Worm (Caenorhabditis elegans) whole organism, L2 larva: ENCODE data around the gene ZK262.8.
"Not testable (repeated sequence)": the region's sequence is repeated elsewhere in the genome, so short reads cannot be mapped to it uniquely, and the experiment has no call there.

Experiments
- C34F6.9 ChIP-seq: fragments of 150-350 bp; optimal IDR thresholded peaks from 2 replicates; lab custom pipeline; 2014; ENCODE audit warnings: missing biosample characterization, missing genetic modification characterization
- F13H6.1 ChIP-seq: sonication (generic microtip); optimal IDR thresholded peaks from 2 replicates; lab custom pipeline; 2016; ENCODE audit warnings: missing genetic modification characterization, missing compliant biosample characterization
- R02D3.7 ChIP-seq: fragments of 150-350 bp; optimal IDR thresholded peaks from 2 replicates; lab custom pipeline; 2014; ENCODE audit warnings: missing biosample characterization, missing genetic modification characterization
- Y55F3AM.14 ChIP-seq: fragments of 200-800 bp; sonication (Bioruptor generic); optimal IDR thresholded peaks from 2 replicates; lab custom pipeline; 2018; ENCODE audit warnings: mild to moderate bottlenecking, missing genetic modification characterization, missing compliant biosample characterization
- ZK546.5 ChIP-seq: sonication (generic microtip); optimal IDR thresholded peaks from 2 replicates; lab custom pipeline; 2017; ENCODE audit warnings: missing biosample characterization, missing genetic modification characterization
- alr-1 ChIP-seq: fragments of 150-350 bp; optimal IDR thresholded peaks from 2 replicates; lab custom pipeline; 2014; ENCODE audit warnings: missing biosample characterization, missing genetic modification characterization
- aly-2 ChIP-seq: fragments of 150-350 bp; optimal IDR thresholded peaks from 2 replicates; lab custom pipeline; 2014; ENCODE audit warnings: missing biosample characterization, missing genetic modification characterization
- ama-1 ChIP-seq: fragments of 150-350 bp; optimal IDR thresholded peaks from 2 replicates; lab custom pipeline; 2018; ENCODE audit warnings: inconsistent platforms
- blmp-1 ChIP-seq: sonication (generic microtip); optimal IDR thresholded peaks from 2 replicates; lab custom pipeline; 2017; ENCODE audit warnings: missing genetic modification characterization, mild to moderate bottlenecking, missing compliant biosample characterization, antibody characterized with exemption, moderate library complexity; ENCODE audit not compliant: insufficient read depth
- ceh-82 ChIP-seq: fragments of 150-350 bp; optimal IDR thresholded peaks from 2 replicates; lab custom pipeline; 2014; ENCODE audit warnings: missing biosample characterization, missing genetic modification characterization
- crh-2 ChIP-seq: sonication (generic microtip); optimal IDR thresholded peaks from 2 replicates; lab custom pipeline; 2017; ENCODE audit warnings: missing biosample characterization, missing genetic modification characterization
- dmd-4 ChIP-seq: sonication (generic microtip); optimal IDR thresholded peaks from 2 replicates; lab custom pipeline; 2017; ENCODE audit warnings: missing biosample characterization, missing genetic modification characterization
- elt-1 ChIP-seq: fragments of 150-350 bp; optimal IDR thresholded peaks from 2 replicates; lab custom pipeline; 2014; ENCODE audit warnings: missing biosample characterization, missing genetic modification characterization
- fos-1 ChIP-seq: fragments of 150-350 bp; optimal IDR thresholded peaks from 2 replicates; lab custom pipeline; 2014; ENCODE audit warnings: missing biosample characterization, missing genetic modification characterization
- gmeb-1 ChIP-seq: fragments of 150-350 bp; optimal IDR thresholded peaks from 2 replicates; lab custom pipeline; 2014; ENCODE audit warnings: missing biosample characterization, missing genetic modification characterization
- lin-13 ChIP-seq: fragments of 150-350 bp; optimal IDR thresholded peaks from 2 replicates; lab custom pipeline; 2014; ENCODE audit warnings: missing biosample characterization, missing genetic modification reagents, missing genetic modification characterization
- lin-39 ChIP-seq: fragments of 150-350 bp; optimal IDR thresholded peaks from 2 replicates; lab custom pipeline; 2014; ENCODE audit warnings: missing biosample characterization, missing genetic modification reagents, missing genetic modification characterization
- lsy-2 ChIP-seq, 2 experiments: fragments of 150-350 bp in 1 of 2; sonication (generic microtip) in 1 of 2; optimal IDR thresholded peaks; 2 replicates each; lab custom pipeline; 2014 to 2017; ENCODE audit warnings: missing biosample characterization in 2 of 2, missing genetic modification characterization in 2 of 2
- mab-5 ChIP-seq: fragments of 150-350 bp; optimal IDR thresholded peaks from 2 replicates; lab custom pipeline; 2014; ENCODE audit warnings: missing biosample characterization, missing genetic modification characterization
- mbf-1 ChIP-seq: sonication (generic microtip); optimal IDR thresholded peaks from 2 replicates; lab custom pipeline; 2017; ENCODE audit warnings: missing biosample characterization, missing genetic modification characterization
- nhr-11 ChIP-seq: fragments of 150-350 bp; optimal IDR thresholded peaks from 2 replicates; lab custom pipeline; 2014; ENCODE audit warnings: missing biosample characterization, missing genetic modification characterization
- nhr-12 ChIP-seq: fragments of 150-350 bp; optimal IDR thresholded peaks from 2 replicates; lab custom pipeline; 2014; ENCODE audit warnings: missing biosample characterization, missing genetic modification characterization
- nhr-129 ChIP-seq: fragments of 150-350 bp; optimal IDR thresholded peaks from 2 replicates; lab custom pipeline; 2014; ENCODE audit warnings: missing biosample characterization, missing genetic modification characterization
- nhr-21 ChIP-seq: fragments of 150-350 bp; optimal IDR thresholded peaks from 2 replicates; lab custom pipeline; 2014; ENCODE audit warnings: missing biosample characterization, missing genetic modification characterization
- nhr-237 ChIP-seq: fragments of 150-350 bp; optimal IDR thresholded peaks from 2 replicates; lab custom pipeline; 2014; ENCODE audit warnings: missing biosample characterization, missing genetic modification characterization
- nhr-6 ChIP-seq: fragments of 150-350 bp; optimal IDR thresholded peaks from 2 replicates; lab custom pipeline; 2014; ENCODE audit warnings: missing biosample characterization, missing genetic modification characterization
- skn-1 ChIP-seq: sonication (generic microtip); optimal IDR thresholded peaks from 2 replicates; lab custom pipeline; 2017; ENCODE audit warnings: missing biosample characterization, missing genetic modification characterization
- sma-9 ChIP-seq, 2 experiments: fragments of 150-350 bp in 1 of 2; sonication (generic microtip) in 1 of 2; optimal IDR thresholded peaks; 2 replicates each; lab custom pipeline; 2014 to 2016; ENCODE audit warnings: missing genetic modification characterization in 2 of 2, mild to moderate bottlenecking in 1 of 2, missing biosample characterization in 1 of 2, missing compliant biosample characterization in 1 of 2, missing genetic modification reagents in 1 of 2, moderate library complexity in 1 of 2
- snpc-4 ChIP-seq: fragments of 150-350 bp; optimal IDR thresholded peaks from 2 replicates; lab custom pipeline; 2014; ENCODE audit warnings: missing biosample characterization, missing genetic modification characterization
- unc-39 ChIP-seq: fragments of 150-350 bp; optimal IDR thresholded peaks from 2 replicates; lab custom pipeline; 2014; ENCODE audit warnings: missing biosample characterization, missing genetic modification characterization
- unc-55 ChIP-seq: fragments of 150-350 bp; sonication (generic microtip); optimal IDR thresholded peaks from 3 replicates; lab custom pipeline; 2014; ENCODE audit warnings: missing biosample characterization, missing genetic modification reagents, missing genetic modification characterization
- zag-1 ChIP-seq: fragments of 150-350 bp; optimal IDR thresholded peaks from 2 replicates; lab custom pipeline; 2014; ENCODE audit warnings: missing biosample characterization, missing genetic modification characterization
- ztf-1 ChIP-seq: fragments of 200-800 bp; sonication (Bioruptor generic); conservative IDR thresholded peaks from 2 replicates; pipeline ENCODE4 v1.3.6; 2022; ENCODE audit warnings: missing genetic modification characterization, missing compliant biosample characterization
- ztf-11 ChIP-seq: sonication (generic microtip); optimal IDR thresholded peaks from 2 replicates; lab custom pipeline; 2017; ENCODE audit warnings: missing biosample characterization, missing genetic modification characterization
- ztf-4 ChIP-seq: fragments of 150-350 bp; optimal IDR thresholded peaks from 2 replicates; lab custom pipeline; 2014; ENCODE audit warnings: missing biosample characterization, missing genetic modification characterization

ZK262.8 gene

ce11 chrV:18430826-18431225, 7.4 kb upstream of the ZK262.8 start:
- TF ChIP-seq nhr-12 (tag; lab: Kevin White, UChicago) (no peak), lin-39 (no peak), ceh-82 (tag; lab: Kevin White, UChicago) (no peak), R02D3.7 (tag; lab: Kevin White, UChicago) (no peak), ZK546.5 (tag; lab: Kevin White, UChicago) (no peak), fos-1 (tag; lab: Kevin White, UChicago) (no peak), aly-2 (no peak)

ce11 chrV:18431450-18431849, 6.7 kb upstream of the ZK262.8 start, which contains the start of gene srw-82:
srw-82 (plus strand) TSS chrV:18431750.
- TF ChIP-seq zag-1: no peak
- TF ChIP-seq nhr-6 (tag; lab: Kevin White, UChicago): no peak
- TF ChIP-seq elt-1 (tag; lab: Kevin White, UChicago): no peak
- no peak for TF ChIP-seq Y55F3AM.14 (GFP tag; lab: Kevin White, UChicago)
- no peak for TF ChIP-seq unc-39 (tag; lab: Kevin White, UChicago)
- TF ChIP-seq lin-39: no peak
- no peak for TF ChIP-seq nhr-12 (tag; lab: Kevin White, UChicago)
- no peak for TF ChIP-seq nhr-237 (tag; lab: Kevin White, UChicago)
- TF ChIP-seq lin-13: no peak
- TF ChIP-seq ZK546.5 (tag; lab: Kevin White, UChicago): no peak

- no peak for TF ChIP-seq crh-2
- no peak for TF ChIP-seq lsy-2 (tag; optimal IDR thresholded peaks at IDR 0.05; lab: Kevin White, UChicago)
- no peak for TF ChIP-seq ztf-1 (GFP tag; lab: Robert Waterston, UW)
- TF ChIP-seq nhr-21 (tag; lab: Kevin White, UChicago): no peak
- no peak for TF ChIP-seq ZK546.5 (tag; lab: Kevin White, UChicago)
- no peak for TF ChIP-seq F13H6.1 (tag; lab: Kevin White, UChicago)
Observed at ce11 chrV:18434961-18435360, 3.2 kb upstream of the ZK262.8 start, which contains the start of gene ZK262.20. ZK262.20 (minus strand) TSS chrV:18435061.

- not testable (repeated sequence) for TF ChIP-seq fos-1 (tag; lab: Kevin White, UChicago); blmp-1 (tag; lab: Kevin White, UChicago); nhr-129
Observed at ce11 chrV:18439469-18439868, 1.3 kb downstream of the ZK262.8 start, which contains the start of gene ZK262.9. ZK262.9 (plus strand) TSS chrV:18439769.

- TF ChIP-seq gmeb-1 (tag; lab: Kevin White, UChicago) (no peak), C34F6.9 (tag; lab: Kevin White, UChicago) (no peak), dmd-4 (tag; lab: Kevin White, UChicago) (no peak), nhr-237 (tag; lab: Kevin White, UChicago) (no peak), ztf-4 (tag; lab: Kevin White, UChicago) (no peak), aly-2 (no peak), nhr-11 (tag; lab: Kevin White, UChicago) (no peak), crh-2 (no peak), elt-1 (tag; lab: Kevin White, UChicago) (no peak), sma-9 (GFP tag; optimal IDR thresholded peaks at IDR 0.05; lab: Kevin White, UChicago) (no peak), sma-9 (tag; optimal IDR thresholded peaks at IDR 0.05; lab: Kevin White, UChicago) (no peak), mab-5 (tag; lab: Kevin White, UChicago) (no peak), unc-55 (no peak)
Observed at ce11 chrV:18444118-18444517, 5.9 kb downstream of the ZK262.8 start, which contains the start of gene ZK228.1. ZK228.1 (plus strand) TSS chrV:18444418.

ce11 chrV:18456574-18456973, 18.4 kb downstream of the ZK262.8 start, which contains the start of gene ZK228.10:
ZK228.10 (plus strand) TSS chrV:18456874.
- TF ChIP-seq fos-1 (tag; lab: Kevin White, UChicago): no peak
- TF ChIP-seq snpc-4 (tag; lab: Kevin White, UChicago): no peak
- no peak for TF ChIP-seq alr-1
- no peak for TF ChIP-seq gmeb-1 (tag; lab: Kevin White, UChicago)
- no peak for TF ChIP-seq Y55F3AM.14 (GFP tag; lab: Kevin White, UChicago)
- no peak for TF ChIP-seq nhr-21 (tag; lab: Kevin White, UChicago)
- no peak for TF ChIP-seq ama-1 (lab: Kevin White, UChicago)
- TF ChIP-seq ztf-1 (GFP tag; lab: Robert Waterston, UW): no peak
- TF ChIP-seq ztf-11 (tag; lab: Kevin White, UChicago): no peak
- TF ChIP-seq skn-1 (tag; lab: Kevin White, UChicago): no peak
- no peak for TF ChIP-seq mbf-1 (tag; lab: Kevin White, UChicago)
- no peak for TF ChIP-seq crh-2
